Worm (Caenorhabditis elegans) whole organism, young adult: ENCODE results near the gene srh-73.
A peak's percentile ranks its signal among the peaks of the same experiment; 100 is the strongest.

Source experiments
- B0035.1 ChIP-seq: sonication (generic microtip); optimal IDR thresholded peaks from 2 replicates; lab custom pipeline; 2016; ENCODE audit warnings: missing genetic modification characterization, mild to moderate bottlenecking, missing compliant biosample characterization, missing genotype, missing genetic modification reagents
- B0261.1 ChIP-seq: sonication (generic microtip); optimal IDR thresholded peaks from 2 replicates; lab custom pipeline; 2016; ENCODE audit warnings: mild to moderate bottlenecking, missing genetic modification characterization, moderate library complexity, missing compliant biosample characterization
- B0336.3 ChIP-seq: fragments of 200-800 bp; sonication (Bioruptor generic); IDR thresholded peaks from 2 replicates; pipeline ENCODE4 v1.3.6; 2022; ENCODE audit warnings: missing genetic modification characterization, missing compliant biosample characterization
- F37B4.10 ChIP-seq: fragments of 200-800 bp; sonication (Bioruptor generic); IDR thresholded peaks from 2 replicates; pipeline ENCODE4 v1.3.6; 2022; ENCODE audit warnings: missing genetic modification characterization, missing compliant biosample characterization
- F39B2.1 ChIP-seq: fragments of 200-800 bp; sonication (Bioruptor generic); IDR thresholded peaks from 2 replicates; pipeline ENCODE4 v1.3.6; 2022; ENCODE audit warnings: missing genetic modification reagents, missing genetic modification characterization, missing compliant biosample characterization
- F57A8.1 ChIP-seq: fragments of 200-800 bp; sonication (Bioruptor generic); optimal IDR thresholded peaks from 2 replicates; lab custom pipeline; 2018; ENCODE audit warnings: mild to moderate bottlenecking, missing genetic modification characterization, moderate library complexity, missing compliant biosample characterization
- F57C9.4 ChIP-seq: sonication (generic microtip); optimal IDR thresholded peaks from 2 replicates; lab custom pipeline; 2017; ENCODE audit warnings: mild to moderate bottlenecking, missing genetic modification characterization, missing compliant biosample characterization
- Y53G8AR.9 ChIP-seq: fragments of 200-800 bp; sonication (Bioruptor generic); conservative IDR thresholded peaks from 2 replicates; pipeline ENCODE4 v1.3.6; 2022; ENCODE audit warnings: missing genetic modification reagents, missing genetic modification characterization, missing compliant biosample characterization
- Y67H2A.10 ChIP-seq: fragments of 200-800 bp; sonication (Bioruptor generic); conservative IDR thresholded peaks from 2 replicates; pipeline ENCODE4 v1.3.6; 2022; ENCODE audit warnings: missing genetic modification reagents, missing genetic modification characterization, missing compliant biosample characterization
- Y79H2A.3 ChIP-seq: fragments of 200-800 bp; sonication (Bioruptor generic); conservative IDR thresholded peaks from 2 replicates; pipeline ENCODE4 v1.3.6; 2022; ENCODE audit warnings: missing genetic modification reagents, missing genetic modification characterization, missing compliant biosample characterization
- Y95B8A.8 ChIP-seq: fragments of 200-800 bp; sonication (Bioruptor generic); IDR thresholded peaks from 2 replicates; pipeline ENCODE4 v1.3.6; 2022; ENCODE audit warnings: missing genetic modification reagents, missing genetic modification characterization, missing compliant biosample characterization
- ZK185.1 ChIP-seq: sonication (generic microtip); optimal IDR thresholded peaks from 2 replicates; lab custom pipeline; 2016; ENCODE audit warnings: mild to moderate bottlenecking, missing genetic modification characterization, missing compliant biosample characterization; ENCODE audit not compliant: poor library complexity, severe bottlenecking
- ama-1 ChIP-seq, 3 experiments: fragments of 150-350 bp in 1 of 3; sonication (generic microtip) in 2 of 3; optimal IDR thresholded peaks; 2 replicates each; lab custom pipeline; 2014 to 2018; ENCODE audit warnings: missing biosample characterization in 2 of 3, missing genetic modification characterization in 2 of 3, missing genetic modification reagents in 2 of 3
- attf-3 ChIP-seq: fragments of 200-800 bp; sonication (Bioruptor generic); conservative IDR thresholded peaks from 2 replicates; pipeline ENCODE4 v1.3.6; 2022; ENCODE audit warnings: missing genetic modification reagents, missing genetic modification characterization, missing compliant biosample characterization
- attf-5 ChIP-seq: fragments of 200-800 bp; sonication (Bioruptor generic); optimal IDR thresholded peaks from 2 replicates; lab custom pipeline; 2018; ENCODE audit warnings: mild to moderate bottlenecking, missing genetic modification characterization, missing compliant biosample characterization
- bed-2 ChIP-seq: fragments of 200-800 bp; sonication (Bioruptor generic); IDR thresholded peaks from 2 replicates; pipeline ENCODE4 v1.3.6; 2022; ENCODE audit warnings: missing genetic modification reagents, missing genetic modification characterization, missing compliant biosample characterization
- ceh-27 ChIP-seq: fragments of 200-800 bp; sonication (Bioruptor generic); optimal IDR thresholded peaks from 2 replicates; lab custom pipeline; 2018; ENCODE audit warnings: mild to moderate bottlenecking, missing genetic modification characterization, moderate library complexity, missing compliant biosample characterization
- ceh-91 ChIP-seq: fragments of 200-800 bp; sonication (Bioruptor generic); IDR thresholded peaks from 2 replicates; pipeline ENCODE4 v1.3.6; 2022; ENCODE audit warnings: missing genetic modification reagents, missing genetic modification characterization, missing compliant biosample characterization
- dpff-1 ChIP-seq: sonication (generic microtip); optimal IDR thresholded peaks from 2 replicates; lab custom pipeline; 2017; ENCODE audit warnings: mild to moderate bottlenecking, missing genetic modification characterization, missing compliant biosample characterization
- egl-44 ChIP-seq: fragments of 200-800 bp; sonication (Bioruptor generic); IDR thresholded peaks from 2 replicates; pipeline ENCODE4 v1.3.6; 2022; ENCODE audit warnings: missing genetic modification reagents, missing genetic modification characterization, missing compliant biosample characterization
- ekl-4 ChIP-seq: fragments of 200-800 bp; sonication (Bioruptor generic); IDR thresholded peaks from 2 replicates; pipeline ENCODE4 v1.3.6; 2022; ENCODE audit warnings: missing genetic modification reagents, missing genetic modification characterization, missing compliant biosample characterization
- gei-17 ChIP-seq: fragments of 200-800 bp; sonication (Bioruptor generic); optimal IDR thresholded peaks from 2 replicates; lab custom pipeline; 2018; ENCODE audit warnings: mild to moderate bottlenecking, missing genetic modification characterization, missing compliant biosample characterization
- him-1 ChIP-seq: sonication (generic microtip); optimal IDR thresholded peaks from 2 replicates; lab custom pipeline; 2016; ENCODE audit warnings: missing genotype, missing genetic modification reagents, missing genetic modification characterization, missing compliant biosample characterization
- hmg-20 ChIP-seq: fragments of 200-800 bp; sonication (Bioruptor generic); IDR thresholded peaks from 2 replicates; pipeline ENCODE4 v1.3.6; 2022; ENCODE audit warnings: missing genetic modification reagents, missing genetic modification characterization, missing compliant biosample characterization
- hsf-1 ChIP-seq: fragments of 200-800 bp; sonication (Bioruptor generic); IDR thresholded peaks from 2 replicates; pipeline ENCODE4 v1.3.6; 2022; ENCODE audit warnings: missing genetic modification reagents, missing genetic modification characterization, missing compliant biosample characterization
- let-526 ChIP-seq: fragments of 200-800 bp; sonication (Bioruptor generic); IDR thresholded peaks from 2 replicates; pipeline ENCODE4 v1.3.6; 2022; ENCODE audit warnings: missing genetic modification reagents, missing genetic modification characterization, missing compliant biosample characterization
- let-607 ChIP-seq, 2 experiments: fragments of 200-800 bp in 1 of 2; sonication (Bioruptor generic) in 1 of 2; sonication (generic microtip) in 1 of 2; optimal IDR thresholded peaks; 2 replicates each; lab custom pipeline; 2016 to 2018; ENCODE audit warnings: mild to moderate bottlenecking in 2 of 2, missing compliant biosample characterization in 2 of 2, missing genetic modification characterization in 2 of 2, moderate library complexity in 2 of 2, missing genotype in 1 of 2
- lin-54 ChIP-seq: fragments of 200-800 bp; sonication (Bioruptor generic); optimal IDR thresholded peaks from 2 replicates; lab custom pipeline; 2018; ENCODE audit warnings: mild to moderate bottlenecking, missing genetic modification characterization, missing compliant biosample characterization
- madf-8 ChIP-seq: fragments of 200-800 bp; sonication (Bioruptor generic); conservative IDR thresholded peaks from 2 replicates; pipeline ENCODE4 v1.3.6; 2022; ENCODE audit warnings: missing genetic modification reagents, missing genetic modification characterization, missing compliant biosample characterization
- mcd-1 ChIP-seq: fragments of 200-800 bp; sonication (Bioruptor generic); IDR thresholded peaks from 2 replicates; pipeline ENCODE4 v1.3.6; 2022; ENCODE audit warnings: missing genetic modification reagents, missing genetic modification characterization, missing compliant biosample characterization
- mel-28 ChIP-seq: sonication (generic microtip); optimal IDR thresholded peaks from 2 replicates; lab custom pipeline; 2016; ENCODE audit warnings: borderline replicate concordance, mild to moderate bottlenecking, missing genetic modification characterization, missing compliant biosample characterization
- nhr-80 ChIP-seq: sonication (generic microtip); optimal IDR thresholded peaks from 2 replicates; lab custom pipeline; 2016; ENCODE audit warnings: missing genetic modification characterization, missing compliant biosample characterization
- repo-1 ChIP-seq: sonication (generic microtip); optimal IDR thresholded peaks from 2 replicates; lab custom pipeline; 2017; ENCODE audit warnings: mild to moderate bottlenecking, missing genetic modification characterization, missing compliant biosample characterization
- sdz-38 ChIP-seq: sonication (generic microtip); optimal IDR thresholded peaks from 2 replicates; lab custom pipeline; 2016; ENCODE audit warnings: missing genotype, missing genetic modification characterization, missing compliant biosample characterization
- snpc-1.1 ChIP-seq: sonication (generic microtip); optimal IDR thresholded peaks from 2 replicates; lab custom pipeline; 2017; ENCODE audit warnings: missing genetic modification characterization, mild to moderate bottlenecking, missing compliant biosample characterization, antibody characterized with exemption, moderate library complexity, missing genotype, missing genetic modification reagents; ENCODE audit not compliant: insufficient read depth
- snpc-1.3 ChIP-seq: sonication (generic microtip); optimal IDR thresholded peaks from 2 replicates; lab custom pipeline; 2017; ENCODE audit warnings: missing genetic modification characterization, mild to moderate bottlenecking, missing compliant biosample characterization, antibody characterized with exemption, moderate library complexity, missing genotype, missing genetic modification reagents; ENCODE audit not compliant: insufficient read depth
- snpc-4 ChIP-seq, 5 experiments: fragments of 150-350 bp in 1 of 5; sonication (generic microtip) in 4 of 5; optimal IDR thresholded peaks; 2 replicates each; lab custom pipeline; 2014 to 2018; ENCODE audit warnings: missing genetic modification characterization in 5 of 5, missing biosample characterization in 3 of 5, antibody characterized with exemption in 2 of 5, mild to moderate bottlenecking in 2 of 5, missing compliant biosample characterization in 2 of 5, missing genotype in 2 of 5, moderate library complexity in 2 of 5, missing genetic modification reagents in 1 of 5
- tlf-1 ChIP-seq: fragments of 200-800 bp; sonication (Bioruptor generic); optimal IDR thresholded peaks from 2 replicates; lab custom pipeline; 2018; ENCODE audit warnings: mild to moderate bottlenecking, missing genetic modification characterization, missing compliant biosample characterization
- zim-3 ChIP-seq: sonication (generic microtip); optimal IDR thresholded peaks from 2 replicates; lab custom pipeline; 2017; ENCODE audit warnings: mild to moderate bottlenecking, missing genetic modification characterization, moderate library complexity, missing compliant biosample characterization
- ztf-18 ChIP-seq: sonication (generic microtip); optimal IDR thresholded peaks from 2 replicates; lab custom pipeline; 2016; ENCODE audit warnings: missing genotype, mild to moderate bottlenecking, missing genetic modification characterization, missing compliant biosample characterization
- ztf-22 ChIP-seq: fragments of 200-800 bp; sonication (Bioruptor generic); optimal IDR thresholded peaks from 2 replicates; lab custom pipeline; 2018; ENCODE audit warnings: mild to moderate bottlenecking, missing genetic modification characterization, moderate library complexity, missing compliant biosample characterization

Gene srh-73

DNA sequence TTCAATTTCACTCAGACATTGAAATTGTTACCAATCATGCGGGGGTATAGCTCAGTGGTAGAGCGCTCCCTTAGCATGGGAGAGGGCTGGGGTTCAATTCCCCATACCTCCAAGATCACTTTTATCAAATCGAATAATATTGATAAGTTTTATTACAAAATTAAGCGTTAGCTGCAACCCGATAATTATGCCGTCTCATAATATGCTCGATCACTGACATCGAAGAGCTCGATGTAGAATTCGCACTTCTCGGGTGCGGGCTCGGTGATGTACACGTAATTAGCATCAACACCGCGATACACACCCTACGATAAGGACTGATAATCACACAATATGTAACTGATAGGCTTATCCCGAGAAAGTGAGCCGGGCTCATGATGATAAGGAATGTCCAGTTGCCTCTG is 30.6 kb downstream of the srh-73 start (continued):
- TF ChIP-seq B0261.1 (tag; lab: Kevin White, UChicago): peak; percentile 68
- no peak for TF ChIP-seq ama-1 (optimal IDR thresholded peaks at IDR 0.05; lab: Kevin White, UChicago)
- no peak for TF ChIP-seq ama-1 (GFP tag; optimal IDR thresholded peaks at IDR 0.05; lab: Kevin White, UChicago)
- TF ChIP-seq madf-8 (GFP tag; lab: Robert Waterston, UW): no peak
- peak; percentile 42 for TF ChIP-seq ztf-18
- peak; percentile 40 for TF ChIP-seq snpc-4 (GFP tag; optimal IDR thresholded peaks at IDR 0.05; lab: Kevin White, UChicago)
- peak in 1 of 4 experiments; percentile 30 for TF ChIP-seq snpc-4 (tag; optimal IDR thresholded peaks at IDR 0.05; lab: Kevin White, UChicago)
- TF ChIP-seq hsf-1 (GFP tag; lab: Robert Waterston, UW): no peak
- no peak for TF ChIP-seq dpff-1 (tag; lab: Kevin White, UChicago)
- no peak for TF ChIP-seq mel-28
- no peak for TF ChIP-seq Y53G8AR.9 (GFP tag; lab: Robert Waterston, UW)
- no peak for TF ChIP-seq tlf-1 (GFP tag; lab: Kevin White, UChicago)
- no peak for TF ChIP-seq Y67H2A.10
- TF ChIP-seq Y79H2A.3 (GFP tag; lab: Robert Waterston, UW): no peak
- TF ChIP-seq bed-2 (GFP tag; lab: Robert Waterston, UW): no peak
- no peak for TF ChIP-seq ztf-22
- no peak for TF ChIP-seq let-526 (GFP tag; lab: Robert Waterston, UW)
- peak; percentile 48 for TF ChIP-seq ZK185.1 (tag; lab: Kevin White, UChicago)
- no peak for TF ChIP-seq Y95B8A.8 (GFP tag; lab: Robert Waterston, UW)
- no peak for TF ChIP-seq mcd-1 (GFP tag; lab: Robert Waterston, UW)
- TF ChIP-seq ceh-27 (GFP tag; lab: Kevin White, UChicago): no peak
- TF ChIP-seq B0336.3 (GFP tag; lab: Robert Waterston, UW): no peak
- peak; percentile 30; the same call in 1 of the 2 replicates for TF ChIP-seq egl-44 (GFP tag; lab: Robert Waterston, UW)
- TF ChIP-seq zim-3 (tag; lab: Kevin White, UChicago): peak; percentile 35
- TF ChIP-seq gei-17 (GFP tag; lab: Kevin White, UChicago): no peak
- TF ChIP-seq snpc-1.1 (tag; lab: Kevin White, UChicago): peak; percentile 44
- TF ChIP-seq F57A8.1 (GFP tag; lab: Kevin White, UChicago): peak; percentile 56
- TF ChIP-seq F57C9.4 (tag; lab: Kevin White, UChicago): no peak
- TF ChIP-seq ekl-4: 0 out of 2 replicates have a peak, but pooled peaks have one; percentile 21
- peak; percentile 39 for TF ChIP-seq nhr-80 (tag; lab: Kevin White, UChicago)
- TF ChIP-seq, all 124 proteins: peak for 38

DNA sequence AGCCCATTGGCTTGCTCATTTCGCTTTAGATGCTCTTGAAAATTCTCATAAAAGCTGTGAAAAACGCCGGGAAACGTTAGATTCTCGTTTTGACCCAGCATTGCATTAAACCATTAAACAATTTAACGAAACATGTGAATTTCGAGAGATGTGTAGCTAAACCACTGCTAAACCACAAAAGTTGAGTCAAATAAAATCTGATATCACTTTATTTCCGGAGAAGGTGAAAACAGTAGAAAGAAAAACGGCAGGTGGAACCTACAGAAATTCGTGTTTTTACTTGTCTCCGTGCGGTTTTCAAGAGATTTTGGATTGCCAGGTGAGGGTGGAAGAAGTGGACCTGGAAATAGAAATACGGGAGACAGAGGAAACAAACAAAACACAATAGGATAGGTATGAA is 32.6 kb downstream of the srh-73 start, which contains the start of gene F49C5.9:
Gene F49C5.9 (minus strand): TSS at position 101 of the 400 bp plus-strand sequence.
- TF ChIP-seq sdz-38 (no peak), let-607 (tag; optimal IDR thresholded peaks at IDR 0.05; lab: Kevin White, UChicago) (no peak), lin-54 (GFP tag; lab: Kevin White, UChicago) (no peak), F39B2.1 (GFP tag; lab: Robert Waterston, UW) (no peak), attf-3 (GFP tag; lab: Robert Waterston, UW) (no peak), snpc-1.3 (no peak), hmg-20 (GFP tag; lab: Robert Waterston, UW) (no peak), repo-1 (tag; lab: Kevin White, UChicago) (no peak), F37B4.10 (GFP tag; lab: Robert Waterston, UW) (no peak), B0035.1 (no peak), him-1 (tag; lab: Kevin White, UChicago) (no peak), Y79H2A.3 (GFP tag; lab: Robert Waterston, UW) (no peak), ceh-91 (GFP tag; lab: Robert Waterston, UW) (no peak), attf-5 (GFP tag; lab: Kevin White, UChicago) (no peak)
